Fruit fly (Drosophila melanogaster): ENCODE measurements around the gene CtsL3.

Gene CtsL3

dm6 chr3R:5998235-5998666 is 28.8 kb downstream of the CtsL3 start (continued):
- TF ChIP-seq Meics (GFP tag; optimal IDR thresholded peaks at IDR 0.05) (peak; percentile 65), Gsc (GFP tag; IDR thresholded peaks at IDR 0.05) (no peak), MTF-1 (GFP tag; optimal IDR thresholded peaks at IDR 0.05; ENCODE audit: borderline replicate concordance) (no peak), H15 (GFP tag; IDR thresholded peaks at IDR 0.05) (no peak), crol (GFP tag; IDR thresholded peaks at IDR 0.05) (no peak), CG11504 (tag; optimal IDR thresholded peaks at IDR 0.05) (peak; percentile 61), btn (GFP tag; optimal IDR thresholded peaks at IDR 0.05) (no peak), CG10979 (tag; optimal IDR thresholded peaks at IDR 0.05) (peak; percentile 40), stwl (tag; optimal IDR thresholded peaks at IDR 0.05) (no peak), al (GFP tag; IDR thresholded peaks at IDR 0.05) (no peak), sug (tag; optimal IDR thresholded peaks at IDR 0.05) (no peak), schlank (tag; optimal IDR thresholded peaks at IDR 0.05) (no peak), CG1602 (GFP tag; optimal IDR thresholded peaks at IDR 0.05) (peak; percentile 9), CG11456 (GFP tag; IDR thresholded peaks at IDR 0.05) (no peak), Ravus (GFP tag; IDR thresholded peaks at IDR 0.05) (no peak), CG17361 (GFP tag; IDR thresholded peaks at IDR 0.05) (peak; percentile 61; the same call in 2 of the 3 replicates), pita (GFP tag; optimal IDR thresholded peaks at IDR 0.05) (no peak), ac (GFP tag; optimal IDR thresholded peaks at IDR 0.05) (no peak), CG3995 (GFP tag; optimal IDR thresholded peaks at IDR 0.05) (no peak), PHDP (tag; optimal IDR thresholded peaks at IDR 0.05) (peak; percentile 62), CG8089 (GFP tag; optimal IDR thresholded peaks at IDR 0.05) (peak; percentile 23), Med (GFP tag) (peak; percentile 78), pb (GFP tag; optimal IDR thresholded peaks at IDR 0.05) (no peak), CG12219 (GFP tag; optimal IDR thresholded peaks at IDR 0.05) (peak; percentile 50), prd (optimal IDR thresholded peaks at IDR 0.05) (no peak), prd (GFP tag; IDR thresholded peaks at IDR 0.05) (peak; percentile 21; the same call in 1 of the 3 replicates), ash1 (GFP tag; optimal IDR thresholded peaks at IDR 0.05) (no peak), CG6254 (GFP tag; optimal IDR thresholded peaks at IDR 0.05) (no peak), tgo (GFP tag; IDR thresholded peaks at IDR 0.05) (peak; percentile 39; the same call in 2 of the 3 replicates), CG32772 (GFP tag; IDR thresholded peaks at IDR 0.05) (no peak), CG1647 (GFP tag; optimal IDR thresholded peaks at IDR 0.05) (no peak), CG30020 (tag; optimal IDR thresholded peaks at IDR 0.05) (no peak), scrt (GFP tag; optimal IDR thresholded peaks at IDR 0.05) (no peak), CG4424 (GFP tag; optimal IDR thresholded peaks at IDR 0.05) (peak; percentile 41), Nf-YC (tag; optimal IDR thresholded peaks at IDR 0.05) (no peak), CG7928 (GFP tag; optimal IDR thresholded peaks at IDR 0.05) (no peak), sisA (GFP tag; IDR thresholded peaks at IDR 0.05) (no peak), CG3065 (GFP tag; optimal IDR thresholded peaks at IDR 0.05) (no peak), vvl (GFP tag; IDR thresholded peaks at IDR 0.05) (peak; percentile 39; the same call in 1 of the 2 replicates), CrebB (tag; optimal IDR thresholded peaks at IDR 0.05) (no peak), CG14441 (GFP tag; IDR thresholded peaks at IDR 0.05) (peak; percentile 15; the same call in 1 of the 2 replicates), CG10321 (GFP tag; IDR thresholded peaks at IDR 0.05) (no peak), CG33557 (GFP tag; optimal IDR thresholded peaks at IDR 0.05) (no peak), CG12659 (GFP tag; optimal IDR thresholded peaks at IDR 0.05) (peak; percentile 48), CG4282 (GFP tag; optimal IDR thresholded peaks at IDR 0.05) (no peak), repo (GFP tag; optimal IDR thresholded peaks at IDR 0.05) (peak; percentile 4), CG10147 (GFP tag; optimal IDR thresholded peaks at IDR 0.05) (peak; percentile 39), caup (GFP tag; optimal IDR thresholded peaks at IDR 0.05; ENCODE audit: severe bottlenecking) (peak; percentile 48), CG42726 (GFP tag; IDR thresholded peaks at IDR 0.05; ENCODE audit: partially characterized antibody) (no peak), mld (GFP tag; IDR thresholded peaks at IDR 0.05; ENCODE audit: partially characterized antibody) (no peak), sima (GFP tag; optimal IDR thresholded peaks at IDR 0.05) (no peak), sr (GFP tag; IDR thresholded peaks at IDR 0.05) (no peak)

Measured in whole organism, embryonic.